Worm (Caenorhabditis elegans): Measurements from ENCODE around the gene madd-3.

DNA sequence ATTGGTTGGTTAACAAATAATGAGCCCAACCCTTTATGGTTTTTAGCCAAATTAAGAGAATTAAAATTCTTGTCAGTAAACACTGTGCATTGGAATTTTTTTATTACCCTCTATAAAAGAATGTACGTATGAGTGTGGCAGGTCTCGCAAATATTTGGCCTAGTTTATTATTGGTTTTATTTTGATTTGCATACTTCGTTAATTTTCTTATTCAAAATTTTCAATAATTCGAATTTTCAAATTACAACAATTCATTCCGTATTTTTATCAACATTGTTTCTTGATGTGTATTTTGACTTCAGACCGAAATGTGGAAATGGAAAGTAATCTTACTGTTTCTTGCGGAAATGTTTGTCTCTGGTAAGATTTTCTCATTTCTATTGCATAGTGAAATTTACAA, 38.8 kb downstream of the madd-3 start, which contains the start of gene E02H4.4:
- no peak for TF ChIP-seq ama-1 (optimal IDR thresholded peaks at IDR 0.05)
- no peak for TF ChIP-seq elt-2 (tag; optimal IDR thresholded peaks at IDR 0.05)
- no peak for TF ChIP-seq jun-1 (tag; optimal IDR thresholded peaks at IDR 0.05)
- TF ChIP-seq isw-1 (GFP tag; IDR thresholded peaks at IDR 0.05): no peak
- no peak for TF ChIP-seq mep-1 (tag; optimal IDR thresholded peaks at IDR 0.05)
